Comparison of ENCODE assay signal across 8 worm cellular contexts in genomic region chrIV:7817852-7818251, ce11.
TF ChIP-seq lines count a peak whose summit lies in the region.

Gene ric-3 (plus strand): TSS chrIV:7818251.

TF ChIP-seq in whole organism, L1 larva, 84 proteins besides CTCF, POLR2A, EP300 and RAD21 (continues in another document):
- peak; percentile 5 for TF ChIP-seq C16A3.4 (tag; optimal IDR thresholded peaks at IDR 0.05; lab: Kevin White, UChicago)
- TF ChIP-seq fkh-8 (tag; optimal IDR thresholded peaks at IDR 0.05; lab: Kevin White, UChicago): peak; percentile 84
- peak; percentile 72 for TF ChIP-seq nhr-47 (tag; optimal IDR thresholded peaks at IDR 0.05; lab: Kevin White, UChicago)
- TF ChIP-seq ets-5 (GFP tag; IDR thresholded peaks at IDR 0.05; lab: Robert Waterston, UW): no peak
- no peak for TF ChIP-seq ces-1 (GFP tag; optimal IDR thresholded peaks at IDR 0.05; lab: Kevin White, UChicago)
- no peak for TF ChIP-seq nhr-28 (tag; optimal IDR thresholded peaks at IDR 0.05; lab: Kevin White, UChicago)
- TF ChIP-seq dsc-1 (tag; optimal IDR thresholded peaks at IDR 0.05; lab: Kevin White, UChicago): peak; percentile 81
- TF ChIP-seq jun-1 (tag; optimal IDR thresholded peaks at IDR 0.05; lab: Kevin White, UChicago): peak; percentile 54
- no peak for TF ChIP-seq hlh-17 (GFP tag; optimal IDR thresholded peaks at IDR 0.05; lab: Kevin White, UChicago; ENCODE audit: borderline replicate concordance)
- peak; percentile 87 for TF ChIP-seq nhr-71 (tag; optimal IDR thresholded peaks at IDR 0.05; lab: Kevin White, UChicago)
- peak; percentile 48 for TF ChIP-seq irx-1 (tag; optimal IDR thresholded peaks at IDR 0.05; lab: Kevin White, UChicago)

TF ChIP-seq in whole organism, L2 larva, 48 proteins besides CTCF, POLR2A, EP300 and RAD21 (continues in another document):
- TF ChIP-seq nhr-129 (tag; optimal IDR thresholded peaks at IDR 0.05; lab: Kevin White, UChicago) (peak; percentile 84), lin-11 (tag; optimal IDR thresholded peaks at IDR 0.05; lab: Kevin White, UChicago) (peak; percentile 54), nhr-23 (tag; optimal IDR thresholded peaks at IDR 0.05; lab: Kevin White, UChicago) (no peak), ceh-82 (tag; optimal IDR thresholded peaks at IDR 0.05; lab: Kevin White, UChicago) (no peak), egl-27 (tag; optimal IDR thresholded peaks at IDR 0.05; lab: Kevin White, UChicago) (peak; percentile 42), snpc-4 (tag; optimal IDR thresholded peaks at IDR 0.05; lab: Kevin White, UChicago) (peak; percentile 36), lin-13 (GFP tag; optimal IDR thresholded peaks at IDR 0.05; lab: Kevin White, UChicago) (peak; percentile 26), unc-55 (GFP tag; optimal IDR thresholded peaks at IDR 0.05; lab: Kevin White, UChicago) (peak; percentile 89), mbf-1 (tag; optimal IDR thresholded peaks at IDR 0.05; lab: Kevin White, UChicago) (no peak), sem-4 (tag; optimal IDR thresholded peaks at IDR 0.05; lab: Kevin White, UChicago) (peak; percentile 71), mdl-1 (tag; optimal IDR thresholded peaks at IDR 0.05; lab: Kevin White, UChicago) (peak in 1 of 2 experiments; percentile 10), F13H6.1 (tag; optimal IDR thresholded peaks at IDR 0.05; lab: Kevin White, UChicago) (peak; percentile 84)

TF ChIP-seq in whole organism, L3 larva, 47 proteins besides CTCF, POLR2A, EP300 and RAD21 (continues in another document):
- TF ChIP-seq lin-15B (tag; optimal IDR thresholded peaks at IDR 0.05; lab: Kevin White, UChicago): peak; percentile 42
- TF ChIP-seq unc-62 (GFP tag; optimal IDR thresholded peaks at IDR 0.05; lab: Kevin White, UChicago): peak; percentile 44
- peak; percentile 90 for TF ChIP-seq hmg-11 (tag; optimal IDR thresholded peaks at IDR 0.05; lab: Kevin White, UChicago)
- no peak for TF ChIP-seq mml-1 (tag; optimal IDR thresholded peaks at IDR 0.05; lab: Kevin White, UChicago)
- no peak for TF ChIP-seq nhr-12 (tag; optimal IDR thresholded peaks at IDR 0.05; lab: Kevin White, UChicago)
- TF ChIP-seq nhr-67 (tag; optimal IDR thresholded peaks at IDR 0.05; lab: Kevin White, UChicago): no peak
- no peak for TF ChIP-seq aly-2 (tag; optimal IDR thresholded peaks at IDR 0.05; lab: Kevin White, UChicago)
- TF ChIP-seq lin-39 (tag; optimal IDR thresholded peaks at IDR 0.05; lab: Kevin White, UChicago): peak; percentile 84
- TF ChIP-seq egl-27 (tag; optimal IDR thresholded peaks at IDR 0.05; lab: Kevin White, UChicago): no peak
- no peak for TF ChIP-seq pqm-1 (tag; optimal IDR thresholded peaks at IDR 0.05; lab: Kevin White, UChicago)
- no peak for TF ChIP-seq ama-1 (optimal IDR thresholded peaks at IDR 0.05; lab: Kevin White, UChicago)
- no peak for TF ChIP-seq nhr-77 (tag; optimal IDR thresholded peaks at IDR 0.05; lab: Kevin White, UChicago)

TF ChIP-seq in whole organism, L4 larva, 104 proteins besides CTCF, POLR2A, EP300 and RAD21 (continues in another document):
- TF ChIP-seq lir-3 (tag; optimal IDR thresholded peaks at IDR 0.05; lab: Kevin White, UChicago) (no peak), F10B5.3 (tag; optimal IDR thresholded peaks at IDR 0.05; lab: Kevin White, UChicago) (no peak), D1046.2 (GFP tag; IDR thresholded peaks at IDR 0.05; lab: Robert Waterston, UW) (no peak), nhr-11 (tag; optimal IDR thresholded peaks at IDR 0.05; lab: Kevin White, UChicago) (peak; percentile 73), fos-1 (tag; optimal IDR thresholded peaks at IDR 0.05; lab: Kevin White, UChicago) (no peak), rbr-2 (tag; optimal IDR thresholded peaks at IDR 0.05; lab: Kevin White, UChicago) (peak; percentile 71), aha-1 (tag; lab: Kevin White, UChicago) (peak; percentile 64), nhr-48 (tag; optimal IDR thresholded peaks at IDR 0.05; lab: Kevin White, UChicago) (peak; percentile 22), arid-1 (GFP tag; conservative IDR thresholded peaks at IDR 0.05; lab: Robert Waterston, UW) (no peak), set-16 (GFP tag; IDR thresholded peaks at IDR 0.05; lab: Robert Waterston, UW) (no peak), mep-1 (tag; optimal IDR thresholded peaks at IDR 0.05; lab: Kevin White, UChicago) (peak; percentile 38), lin-15B (tag; optimal IDR thresholded peaks at IDR 0.05; lab: Kevin White, UChicago) (no peak), dpl-1 (GFP tag; optimal IDR thresholded peaks at IDR 0.05; lab: Kevin White, UChicago) (peak; percentile 12)

TF ChIP-seq in whole organism, late embryonic, 69 proteins besides CTCF, POLR2A, EP300 and RAD21 (continues in another document):
- TF ChIP-seq T23F11.4 (GFP tag; optimal IDR thresholded peaks at IDR 0.05; lab: Kevin White, UChicago) (no peak), tbx-2 (tag; optimal IDR thresholded peaks at IDR 0.05; lab: Kevin White, UChicago) (peak; percentile 38), unc-86 (tag; optimal IDR thresholded peaks at IDR 0.05; lab: Kevin White, UChicago) (no peak), ceh-34 (tag; optimal IDR thresholded peaks at IDR 0.05; lab: Kevin White, UChicago) (peak; percentile 7), ceh-24 (tag; optimal IDR thresholded peaks at IDR 0.05; lab: Kevin White, UChicago) (no peak), F13H6.1 (tag; optimal IDR thresholded peaks at IDR 0.05; lab: Kevin White, UChicago) (no peak), pha-2 (tag; optimal IDR thresholded peaks at IDR 0.05; lab: Kevin White, UChicago) (no peak), fkh-6 (tag; optimal IDR thresholded peaks at IDR 0.05; lab: Kevin White, UChicago) (no peak), nhr-232 (tag; optimal IDR thresholded peaks at IDR 0.05; lab: Kevin White, UChicago) (no peak), K02D7.2 (tag; optimal IDR thresholded peaks at IDR 0.05; lab: Kevin White, UChicago) (no peak), unc-42 (tag; optimal IDR thresholded peaks at IDR 0.05; lab: Kevin White, UChicago) (peak; percentile 74), ceh-22 (tag; optimal IDR thresholded peaks at IDR 0.05; lab: Kevin White, UChicago) (no peak), ceh-19 (GFP tag; optimal IDR thresholded peaks at IDR 0.05; lab: Kevin White, UChicago) (peak; percentile 18)

TF ChIP-seq in whole organism, midembryonic, 9 proteins besides CTCF, POLR2A, EP300 and RAD21:
- TF ChIP-seq cog-1 (tag; optimal IDR thresholded peaks at IDR 0.05; lab: Kevin White, UChicago): peak; percentile 60
- no peak for TF ChIP-seq ztf-29 (GFP tag; IDR thresholded peaks at IDR 0.05; lab: Robert Waterston, UW)

TF ChIP-seq in whole organism, mixed stage, embryonic, 35 proteins besides CTCF, POLR2A, EP300 and RAD21:
- TF ChIP-seq bed-3 (GFP tag; optimal IDR thresholded peaks at IDR 0.05; lab: Kevin White, UChicago) (no peak), ces-1 (GFP tag; optimal IDR thresholded peaks at IDR 0.05; lab: Kevin White, UChicago) (peak; percentile 84), elt-3 (tag; optimal IDR thresholded peaks at IDR 0.05; lab: Kevin White, UChicago) (peak; percentile 9), unc-120 (tag; optimal IDR thresholded peaks at IDR 0.05; lab: Kevin White, UChicago; ENCODE audit: poor library complexity, severe bottlenecking) (peak; percentile 72), nhr-237 (tag; optimal IDR thresholded peaks at IDR 0.05; lab: Kevin White, UChicago) (no peak), mep-1 (tag; optimal IDR thresholded peaks at IDR 0.05; lab: Kevin White, UChicago) (peak; percentile 29), unc-39 (tag; optimal IDR thresholded peaks at IDR 0.05; lab: Kevin White, UChicago) (no peak), unc-62 (GFP tag; optimal IDR thresholded peaks at IDR 0.05; lab: Kevin White, UChicago) (peak; percentile 60), ham-2 (GFP tag; optimal IDR thresholded peaks at IDR 0.05; lab: Kevin White, UChicago) (peak; percentile 6), hlh-1 (tag; optimal IDR thresholded peaks at IDR 0.05; lab: Kevin White, UChicago) (peak; percentile 60)

TF ChIP-seq in whole organism, young adult, 124 proteins besides CTCF, POLR2A, EP300 and RAD21:
- TF ChIP-seq zfh-2 (GFP tag; conservative IDR thresholded peaks at IDR 0.05; lab: Robert Waterston, UW) (no peak), ceh-27 (GFP tag; optimal IDR thresholded peaks at IDR 0.05; lab: Kevin White, UChicago) (peak; percentile 25), T07F8.4 (tag; optimal IDR thresholded peaks at IDR 0.05; lab: Kevin White, UChicago) (no peak), cebp-1 (GFP tag; IDR thresholded peaks at IDR 0.05; lab: Robert Waterston, UW) (no peak), cebp-1 (tag; optimal IDR thresholded peaks at IDR 0.05; lab: Kevin White, UChicago) (peak; percentile 37), lin-40 (tag; optimal IDR thresholded peaks at IDR 0.05; lab: Kevin White, UChicago) (peak; percentile 9), lin-35 (GFP tag; optimal IDR thresholded peaks at IDR 0.05; lab: Kevin White, UChicago) (peak in 1 of 3 experiments; percentile 33), K12H6.12 (tag; optimal IDR thresholded peaks at IDR 0.05; lab: Kevin White, UChicago) (peak; percentile 35), mcd-1 (GFP tag; IDR thresholded peaks at IDR 0.05; lab: Robert Waterston, UW) (0 out of 2 replicates have a peak, but pooled peaks have one; percentile 17), somi-1 (GFP tag; optimal IDR thresholded peaks at IDR 0.05; lab: Kevin White, UChicago) (peak; percentile 30), tlf-1 (GFP tag; optimal IDR thresholded peaks at IDR 0.05; lab: Kevin White, UChicago) (no peak), Y53G8AR.9 (GFP tag; conservative IDR thresholded peaks at IDR 0.05; lab: Robert Waterston, UW) (no peak), hmg-1.2 (GFP tag; IDR thresholded peaks at IDR 0.05; lab: Robert Waterston, UW) (peak; percentile 82)
